Worm (Caenorhabditis elegans) whole organism, L4 larva: ENCODE data around the gene K10D11.3.

Experiments
- ama-1 ChIP-seq: fragments of 150-350 bp; optimal IDR thresholded peaks from 2 replicates; lab custom pipeline; 2014; ENCODE audit warnings: inconsistent platforms, mixed read lengths
- arid-1 ChIP-seq: fragments of 200-800 bp; sonication (Bioruptor generic); conservative IDR thresholded peaks from 2 replicates; pipeline ENCODE4 v1.3.6; 2022; ENCODE audit warnings: missing genetic modification reagents, missing genetic modification characterization, missing compliant biosample characterization
- ceh-82 ChIP-seq: sonication (generic microtip); optimal IDR thresholded peaks from 2 replicates; lab custom pipeline; 2017; ENCODE audit warnings: missing biosample characterization, missing genetic modification characterization
- dpl-1 ChIP-seq: fragments of 150-350 bp; optimal IDR thresholded peaks from 2 replicates; lab custom pipeline; 2014; ENCODE audit warnings: missing biosample characterization, missing genetic modification reagents, missing genetic modification characterization
- lin-13 ChIP-seq: fragments of 150-350 bp; optimal IDR thresholded peaks from 2 replicates; lab custom pipeline; 2014; ENCODE audit warnings: missing biosample characterization, missing genetic modification reagents, missing genetic modification characterization
- lin-29 ChIP-seq: fragments of 200-800 bp; sonication (Bioruptor generic); IDR thresholded peaks from 2 replicates; pipeline ENCODE4 v1.3.6; 2022; ENCODE audit warnings: missing genetic modification reagents, missing genetic modification characterization, missing compliant biosample characterization
- mdl-1 ChIP-seq, 2 experiments: fragments of 150-350 bp in 1 of 2; sonication (generic microtip) in 1 of 2; optimal IDR thresholded peaks; 2 replicates each; lab custom pipeline; 2014 to 2017; ENCODE audit warnings: missing biosample characterization in 2 of 2, missing genetic modification characterization in 2 of 2
- nhr-6 ChIP-seq: fragments of 150-350 bp; optimal IDR thresholded peaks from 2 replicates; lab custom pipeline; 2014; ENCODE audit warnings: missing biosample characterization, missing genetic modification characterization
- unc-39 ChIP-seq: sonication (generic microtip); optimal IDR thresholded peaks from 2 replicates; lab custom pipeline; 2017; ENCODE audit warnings: missing biosample characterization, missing genetic modification characterization
- zip-2 ChIP-seq: fragments of 150-350 bp; optimal IDR thresholded peaks from 2 replicates; lab custom pipeline; 2014; ENCODE audit warnings: missing biosample characterization, missing genetic modification characterization
- ztf-11 ChIP-seq: fragments of 150-350 bp; optimal IDR thresholded peaks from 2 replicates; lab custom pipeline; 2014; ENCODE audit warnings: missing biosample characterization, missing genetic modification characterization

ce11 chrIV:12941254-12941653 lies 44.7 kb downstream of the K10D11.3 start, which contains the start of gene dod-24:
- TF ChIP-seq ceh-82 (tag; lab: Kevin White, UChicago): no peak
- no peak for TF ChIP-seq lin-13 (GFP tag; lab: Kevin White, UChicago)
- TF ChIP-seq unc-39 (tag; lab: Kevin White, UChicago): no peak
- TF ChIP-seq mdl-1 (tag; optimal IDR thresholded peaks at IDR 0.05; lab: Kevin White, UChicago): no peak
- TF ChIP-seq lin-29: no peak
- no peak for TF ChIP-seq dpl-1 (GFP tag; lab: Kevin White, UChicago)
- TF ChIP-seq arid-1 (GFP tag; lab: Robert Waterston, UW): no peak
- no peak for TF ChIP-seq zip-2
- no peak for TF ChIP-seq ama-1 (lab: Kevin White, UChicago)
- no peak for TF ChIP-seq nhr-6 (tag; lab: Kevin White, UChicago)
- TF ChIP-seq ztf-11 (tag; lab: Kevin White, UChicago): no peak
